Worm (Caenorhabditis elegans) whole organism, L1 larva: ENCODE data around the gene emb-1.

Source experiments
- ama-1 ChIP-seq: fragments of 150-350 bp; optimal IDR thresholded peaks from 2 replicates; lab custom pipeline; 2014
- rnt-1 ChIP-seq: sonication (generic microtip); optimal IDR thresholded peaks from 2 replicates; lab custom pipeline; 2016; ENCODE audit warnings: mild to moderate bottlenecking, missing genetic modification characterization, moderate library complexity, missing compliant biosample characterization
- snpc-4 ChIP-seq: fragments of 150-350 bp; optimal IDR thresholded peaks from 2 replicates; lab custom pipeline; 2014; ENCODE audit warnings: missing biosample characterization, missing genetic modification characterization

DNA sequence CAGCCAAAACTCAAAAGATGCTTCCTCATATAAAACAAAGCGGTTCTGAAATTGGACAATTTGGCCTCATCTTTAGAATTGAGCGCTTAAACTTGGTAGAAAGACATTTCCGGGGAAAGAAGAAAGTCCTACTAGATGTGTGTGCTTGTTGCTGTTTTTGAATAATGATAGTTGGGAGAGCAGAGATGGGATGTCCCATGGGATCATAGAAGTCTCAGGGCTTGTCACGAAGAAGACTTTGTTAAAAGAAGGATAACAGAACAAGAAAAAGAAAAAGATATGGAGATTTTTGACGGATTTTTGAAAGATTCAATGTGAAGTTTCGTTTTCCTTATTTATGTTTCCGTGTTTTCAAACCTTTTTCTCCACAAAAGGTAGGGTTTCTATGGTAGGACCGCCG is 45.4 kb downstream of the emb-1 start, which contains the start of gene ZC155.2:
- no peak for TF ChIP-seq snpc-4
- TF ChIP-seq ama-1 (lab: Kevin White, UChicago), result no peak
- no peak for TF ChIP-seq rnt-1 (tag; lab: Kevin White, UChicago)
